Fruit fly (Drosophila melanogaster) whole organism, embryonic: ENCODE data around the gene ppk7.

ENCODE experiments used
- CG10431 ChIP-seq: fragments of 200-800 bp; sonication (Bioruptor generic); optimal IDR thresholded peaks from 3 replicates; lab custom pipeline; 2018; ENCODE audit warnings: missing biosample characterization, mild to moderate bottlenecking, missing genetic modification characterization
- CG10959 ChIP-seq: fragments of 200-800 bp; sonication (Bioruptor generic); IDR thresholded peaks from 2 replicates; pipeline ENCODE4 v1.3.6; 2022; ENCODE audit warnings: missing biosample characterization, missing genetic modification characterization
- CG12219 ChIP-seq: fragments of 200-800 bp; sonication (Bioruptor generic); optimal IDR thresholded peaks from 3 replicates; lab custom pipeline; 2018; ENCODE audit warnings: missing biosample characterization, mild to moderate bottlenecking, missing genetic modification characterization
- CG13287 ChIP-seq: fragments of 200-800 bp; sonication (Bioruptor generic); IDR thresholded peaks from 2 replicates; pipeline ENCODE4 v1.3.6; 2022; ENCODE audit warnings: missing biosample characterization, missing genetic modification characterization; ENCODE audit not compliant: partially characterized antibody
- CG13894 ChIP-seq: fragments of 200-800 bp; sonication (Bioruptor generic); optimal IDR thresholded peaks from 3 replicates; lab custom pipeline; 2018; ENCODE audit warnings: missing biosample characterization, mild to moderate bottlenecking, missing genetic modification characterization, moderate library complexity
- CG14441 ChIP-seq: fragments of 200-800 bp; sonication (Bioruptor generic); IDR thresholded peaks from 2 replicates; pipeline ENCODE4 v1.3.6; 2022; ENCODE audit warnings: missing biosample characterization, missing genetic modification characterization
- CG14965 ChIP-seq: fragments of 200-800 bp; sonication (Bioruptor generic); optimal IDR thresholded peaks from 2 replicates; lab custom pipeline; 2016; ENCODE audit warnings: missing biosample characterization, missing genetic modification characterization, borderline replicate concordance
- CG17328 ChIP-seq: fragments of 200-800 bp; sonication (Bioruptor generic); IDR thresholded peaks from 2 replicates; pipeline ENCODE4 v1.3.6; 2022; ENCODE audit warnings: missing biosample characterization, missing genetic modification characterization
- CG17612 ChIP-seq: fragments of 200-800 bp; sonication (Bioruptor generic); IDR thresholded peaks from 2 replicates; pipeline ENCODE4 v1.3.6; 2022; ENCODE audit warnings: missing biosample characterization, missing genetic modification characterization
- CG17912 ChIP-seq: fragments of 200-800 bp; sonication (Bioruptor generic); optimal IDR thresholded peaks from 2 replicates; lab custom pipeline; 2018; ENCODE audit warnings: missing biosample characterization, mild to moderate bottlenecking, missing genetic modification characterization
- CG1792 ChIP-seq: fragments of 200-800 bp; sonication (Bioruptor generic); optimal IDR thresholded peaks from 2 replicates; lab custom pipeline; 2016; ENCODE audit warnings: missing biosample characterization, missing genetic modification characterization
- CG34224 ChIP-seq: fragments of 200-800 bp; sonication (Bioruptor generic); IDR thresholded peaks from 3 replicates; pipeline ENCODE4 v1.3.6; 2022; ENCODE audit warnings: missing biosample characterization, missing genetic modification characterization; ENCODE audit not compliant: partially characterized antibody
- CG34422 ChIP-seq: fragments of 200-800 bp; sonication (Bioruptor generic); IDR thresholded peaks from 3 replicates; pipeline ENCODE4 v1.3.6; 2022; ENCODE audit warnings: missing biosample characterization, missing genetic modification characterization
- CG42726 ChIP-seq: fragments of 200-800 bp; sonication (Bioruptor generic); IDR thresholded peaks from 2 replicates; pipeline ENCODE4 v1.3.6; 2022; ENCODE audit warnings: missing biosample characterization, missing genetic modification characterization; ENCODE audit not compliant: partially characterized antibody
- CG4730 ChIP-seq: fragments of 200-800 bp; sonication (Bioruptor generic); IDR thresholded peaks from 2 replicates; pipeline ENCODE4 v1.3.6; 2022; ENCODE audit warnings: missing biosample characterization, missing genetic modification characterization
- CG5180 ChIP-seq: fragments of 200-800 bp; sonication (Bioruptor generic); optimal IDR thresholded peaks from 3 replicates; lab custom pipeline; 2017; ENCODE audit warnings: missing biosample characterization, missing genetic modification characterization, mild to moderate bottlenecking, moderate library complexity, missing genetic modification reagents
- CG6654 ChIP-seq: fragments of 200-800 bp; sonication (Bioruptor generic); optimal IDR thresholded peaks from 2 replicates; lab custom pipeline; 2017; ENCODE audit warnings: missing biosample characterization, mild to moderate bottlenecking, missing genetic modification characterization
- CG7372 ChIP-seq: fragments of 200-800 bp; sonication (Bioruptor generic); IDR thresholded peaks from 2 replicates; pipeline ENCODE4 v1.3.6; 2022; ENCODE audit warnings: missing biosample characterization, missing genetic modification characterization
- CG7786 ChIP-seq: fragments of 200-800 bp; sonication (Bioruptor generic); optimal IDR thresholded peaks from 2 replicates; lab custom pipeline; 2016; ENCODE audit warnings: missing biosample characterization, missing genetic modification characterization
- CG7987 ChIP-seq: fragments of 200-800 bp; sonication (Bioruptor generic); optimal IDR thresholded peaks from 2 replicates; lab custom pipeline; 2018; ENCODE audit warnings: missing biosample characterization, mild to moderate bottlenecking, missing genetic modification characterization, moderate library complexity
- CG8290 ChIP-seq, 3 experiments: fragments of 200-800 bp; sonication (Bioruptor generic); optimal IDR thresholded peaks; 2 replicates each; lab custom pipeline; 2016 to 2019; ENCODE audit warnings: missing biosample characterization in 3 of 3, missing genetic modification characterization in 3 of 3, mild to moderate bottlenecking in 2 of 3, moderate library complexity in 1 of 3
- CG8359 ChIP-seq: fragments of 200-800 bp; sonication (Bioruptor generic); optimal IDR thresholded peaks from 2 replicates; lab custom pipeline; 2017; ENCODE audit warnings: missing biosample characterization, mild to moderate bottlenecking, missing genetic modification characterization, borderline replicate concordance
- CG8765 ChIP-seq: fragments of 200-800 bp; sonication (Bioruptor generic); IDR thresholded peaks from 2 replicates; pipeline ENCODE4 v1.3.6; 2022; ENCODE audit warnings: missing biosample characterization, missing genetic modification characterization
- CTCF ChIP-seq: fragments of 200-800 bp; sonication (Bioruptor generic); optimal IDR thresholded peaks from 2 replicates; lab custom pipeline; 2017; ENCODE audit warnings: missing biosample characterization, mild to moderate bottlenecking, missing genetic modification characterization, moderate library complexity
- CoRest ChIP-seq: fragments of 200-800 bp; sonication (Bioruptor generic); optimal IDR thresholded peaks from 3 replicates; lab custom pipeline; 2018; ENCODE audit warnings: missing biosample characterization, mild to moderate bottlenecking, missing genetic modification characterization, moderate library complexity
- Dbx ChIP-seq: fragments of 200-800 bp; sonication (Bioruptor generic); IDR thresholded peaks from 3 replicates; pipeline ENCODE4 v1.3.6; 2022; ENCODE audit warnings: missing biosample characterization, missing genetic modification characterization
- Doc2 ChIP-seq: fragments of 200-800 bp; sonication (Bioruptor generic); IDR thresholded peaks from 2 replicates; pipeline ENCODE4 v1.3.6; 2022; ENCODE audit warnings: missing biosample characterization, missing genetic modification characterization
- Dref ChIP-seq: fragments of 200-800 bp; sonication (Bioruptor generic); IDR thresholded peaks from 2 replicates; pipeline ENCODE4 v1.3.6; 2022; ENCODE audit warnings: missing biosample characterization, missing genetic modification characterization
- E2f2 ChIP-seq: fragments of 200-800 bp; sonication (Bioruptor generic); IDR thresholded peaks from 2 replicates; pipeline ENCODE4 v1.3.6; 2022; ENCODE audit warnings: missing biosample characterization, missing genetic modification characterization
- Fer2 ChIP-seq: fragments of 200-800 bp; sonication (Bioruptor generic); optimal IDR thresholded peaks from 2 replicates; lab custom pipeline; 2018; ENCODE audit warnings: missing biosample characterization, mild to moderate bottlenecking, missing genetic modification characterization, moderate library complexity
- Jarid2 ChIP-seq: fragments of 200-800 bp; sonication (Bioruptor generic); optimal IDR thresholded peaks from 3 replicates; lab custom pipeline; 2017; ENCODE audit warnings: mild to moderate bottlenecking, missing biosample characterization, missing genetic modification reagents, missing genetic modification characterization
- Med ChIP-seq: fragments of 200-800 bp; sonication (Bioruptor generic); peaks from one replicate; lab custom pipeline; 2016; ENCODE audit warnings: missing biosample characterization, missing genetic modification characterization, mild to moderate bottlenecking, inconsistent platforms, moderate library complexity
- Meics ChIP-seq: fragments of 200-800 bp; sonication (Bioruptor generic); optimal IDR thresholded peaks from 2 replicates; lab custom pipeline; 2017; ENCODE audit warnings: missing biosample characterization, mild to moderate bottlenecking, missing genetic modification characterization
- bowl ChIP-seq: fragments of 200-800 bp; sonication (Bioruptor generic); IDR thresholded peaks from 2 replicates; pipeline ENCODE4 v1.3.6; 2022; ENCODE audit warnings: missing biosample characterization, missing genetic modification characterization
- crc ChIP-seq: fragments of 200-800 bp; sonication (Bioruptor generic); optimal IDR thresholded peaks from 2 replicates; lab custom pipeline; 2016; ENCODE audit warnings: missing biosample characterization, missing genetic modification characterization
- en ChIP-seq: fragments of 200-800 bp; sonication (Bioruptor generic); optimal IDR thresholded peaks from 2 replicates; lab custom pipeline; 2016; ENCODE audit warnings: missing biosample characterization, missing genetic modification characterization
- esg ChIP-seq: fragments of 200-800 bp; sonication (Bioruptor generic); conservative IDR thresholded peaks from 2 replicates; pipeline ENCODE4 v1.3.6; 2022; ENCODE audit warnings: missing biosample characterization, missing genetic modification characterization
- exex ChIP-seq: fragments of 200-800 bp; sonication (Bioruptor generic); optimal IDR thresholded peaks from 4 replicates; lab custom pipeline; 2018; ENCODE audit warnings: missing biosample characterization, mild to moderate bottlenecking, missing genetic modification characterization, moderate library complexity
- fru ChIP-seq: fragments of >200 bp; optimal IDR thresholded peaks from 2 replicates; lab custom pipeline; 2017
- hth ChIP-seq: fragments of >200 bp; optimal IDR thresholded peaks from 2 replicates; lab custom pipeline; 2017; ENCODE audit warnings: inconsistent platforms
- onecut ChIP-seq: fragments of 200-800 bp; sonication (Bioruptor generic); IDR thresholded peaks from 2 replicates; pipeline ENCODE4 v1.3.6; 2022; ENCODE audit warnings: missing biosample characterization, missing genetic modification characterization
- pan ChIP-seq, 4 experiments: fragments of >200 bp in 3 of 4; fragments of 200-800 bp in 1 of 4; sonication (Bioruptor generic) in 1 of 4; optimal IDR thresholded peaks in 3 of 4; IDR thresholded peaks in 1 of 4; 2 replicates each; pipeline versions ENCODE4 v1.3.6 to Lab custom; 2017 to 2022; ENCODE audit warnings: missing biosample characterization in 2 of 4, missing genetic modification characterization in 2 of 4, mixed read lengths in 1 of 4
- peb ChIP-seq: fragments of 200-800 bp; sonication (Bioruptor generic); IDR thresholded peaks from 2 replicates; pipeline ENCODE4 v1.3.6; 2022; ENCODE audit warnings: missing biosample characterization, missing genetic modification characterization
- pfk ChIP-seq: fragments of 200-800 bp; sonication (Bioruptor generic); optimal IDR thresholded peaks from 2 replicates; lab custom pipeline; 2018; ENCODE audit warnings: missing biosample characterization, mild to moderate bottlenecking, missing genetic modification characterization, moderate library complexity
- schlank ChIP-seq: fragments of 200-800 bp; sonication (Bioruptor generic); optimal IDR thresholded peaks from 2 replicates; lab custom pipeline; 2018; ENCODE audit warnings: missing biosample characterization, mild to moderate bottlenecking, missing genetic modification characterization
- sqz ChIP-seq: fragments of 200-800 bp; sonication (Bioruptor generic); optimal IDR thresholded peaks from 3 replicates; lab custom pipeline; 2018; ENCODE audit warnings: missing biosample characterization, mild to moderate bottlenecking, missing genetic modification characterization
- trem ChIP-seq: fragments of 200-800 bp; optimal IDR thresholded peaks from 3 replicates; lab custom pipeline; 2019; ENCODE audit warnings: missing biosample characterization, mild to moderate bottlenecking, missing genetic modification characterization, moderate library complexity

The ppk7 gene

DNA sequence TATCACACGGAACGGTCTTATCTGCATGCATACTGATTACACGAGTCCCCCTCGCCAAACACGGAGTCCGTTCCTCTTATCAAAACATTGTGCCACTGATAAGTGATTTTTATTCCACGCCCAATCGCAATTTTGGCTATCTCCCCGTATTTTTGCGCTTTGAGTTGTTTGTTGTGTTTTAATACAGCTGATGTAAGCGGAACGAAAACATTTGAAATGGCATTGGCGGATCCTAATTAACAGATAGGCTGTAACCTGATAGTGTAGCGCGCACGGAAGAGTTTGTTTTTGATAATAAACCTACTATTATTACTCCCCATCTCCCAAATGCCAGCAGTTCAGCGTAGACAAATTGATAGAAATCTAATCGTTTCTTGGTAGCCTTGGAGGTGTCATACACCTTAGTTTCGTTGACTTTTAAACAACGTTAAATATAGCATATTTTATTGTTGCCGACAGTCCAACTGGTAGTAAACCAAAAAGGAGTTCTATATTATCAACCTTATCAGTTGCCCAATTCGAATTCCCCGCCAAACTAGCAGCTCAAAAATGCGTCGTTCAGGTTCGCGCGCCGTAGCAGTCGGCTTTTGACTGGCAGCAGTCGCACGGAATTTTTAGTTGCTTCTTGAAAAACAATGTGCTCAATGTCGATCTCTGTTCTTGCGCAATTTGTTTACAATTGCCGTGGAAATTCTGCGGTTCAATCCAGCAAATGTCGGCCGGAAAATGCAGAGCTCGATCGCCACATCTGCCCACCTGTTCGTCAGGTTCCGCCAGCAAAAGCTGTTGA, 10.9 kb downstream of the ppk7 start (continued):
- TF ChIP-seq CG17328 (peak; percentile 21; the same call in 1 of the 2 replicates), Jarid2 (peak; percentile 19), CG1792 (GFP tag; lab: Kevin White, UChicago) (peak; percentile 7), bowl (GFP tag; lab: Robert Waterston, UW) (0 out of 2 replicates have a peak, but pooled peaks have one; percentile 12), CG17912 (GFP tag; lab: Kevin White, UChicago) (peak; percentile 65), esg (no peak), CG13287 (GFP tag; lab: Robert Waterston, UW) (peak; percentile 11; the same call in 1 of the 2 replicates), CTCF (GFP tag; lab: Kevin White, UChicago) (peak; percentile 31), sqz (GFP tag; lab: Kevin White, UChicago) (no peak), CoRest (peak; percentile 34), E2f2 (peak; percentile 99), trem (tag; lab: Kevin White, UChicago) (peak; percentile 16), CG8765 (GFP tag; lab: Robert Waterston, UW) (0 out of 2 replicates have a peak, but pooled peaks have one; percentile 16), CG5180 (GFP tag; lab: Kevin White, UChicago) (no peak), schlank (tag; lab: Kevin White, UChicago) (no peak), CG7987 (no peak), CG6654 (GFP tag; lab: Kevin White, UChicago) (no peak), CG10431 (GFP tag; lab: Kevin White, UChicago) (no peak), Dref (peak; percentile 44), Med (peak; percentile 86), Dbx (GFP tag; lab: Robert Waterston, UW) (peak; percentile 48; the same call in 1 of the 3 replicates), CG13894 (tag; lab: Kevin White, UChicago) (no peak), CG14441 (peak; percentile 43; the same call in 1 of the 2 replicates), peb (GFP tag; lab: Robert Waterston, UW) (no peak), Meics (peak; percentile 5), pfk (GFP tag; lab: Kevin White, UChicago) (peak; percentile 13), crc (GFP tag; lab: Kevin White, UChicago) (no peak), CG8290 (GFP tag; optimal IDR thresholded peaks at IDR 0.05; lab: Kevin White, UChicago) (no peak), CG8290 (tag; optimal IDR thresholded peaks at IDR 0.05; lab: Kevin White, UChicago) (peak in 1 of 2 experiments; percentile 56), Fer2 (tag; lab: Kevin White, UChicago) (no peak), CG4730 (GFP tag; lab: Robert Waterston, UW) (no peak), CG12219 (no peak), CG34224 (GFP tag; lab: Robert Waterston, UW) (no peak)

DNA sequence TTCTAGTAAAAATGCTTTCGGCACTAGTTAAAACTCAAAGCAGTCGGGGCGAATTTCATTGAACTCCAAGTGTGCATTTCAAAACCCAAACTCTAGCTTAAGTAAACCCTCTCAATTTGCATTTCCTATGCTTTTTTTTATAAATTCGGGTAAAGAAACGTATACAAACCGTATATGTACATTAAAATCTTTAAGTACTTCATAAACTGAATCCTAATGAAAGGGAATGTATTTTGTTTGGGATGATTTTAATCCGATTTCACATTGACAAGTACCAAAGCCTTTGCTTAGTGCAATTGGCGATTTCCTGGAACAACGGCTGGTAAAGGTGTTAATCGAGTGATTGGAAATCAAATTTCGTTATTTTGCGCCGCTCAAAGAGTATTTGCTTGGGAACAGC, 12.9 kb downstream of the ppk7 start:
- TF ChIP-seq exex (tag; lab: Kevin White, UChicago) = no peak
- no peak for TF ChIP-seq CG7786 (GFP tag; lab: Kevin White, UChicago)
- no peak for TF ChIP-seq CG8359 (GFP tag; lab: Kevin White, UChicago)
- TF ChIP-seq CG14965 (GFP tag; lab: Kevin White, UChicago) = no peak
- TF ChIP-seq en (GFP tag; lab: Kevin White, UChicago) = no peak
- no peak for TF ChIP-seq hth (lab: Kevin White, UChicago)
- no peak for TF ChIP-seq CG7372 (GFP tag; lab: Robert Waterston, UW)
- no peak for TF ChIP-seq onecut (GFP tag; lab: Robert Waterston, UW)
- no peak for TF ChIP-seq CG34422
- no peak for TF ChIP-seq CG17612 (GFP tag; lab: Robert Waterston, UW)
- TF ChIP-seq fru = no peak
- TF ChIP-seq CG42726 = no peak
- TF ChIP-seq CG10959 = no peak
- TF ChIP-seq pan (optimal IDR thresholded peaks at IDR 0.05; lab: Kevin White, UChicago) = no peak
- no peak for TF ChIP-seq pan (GFP tag; optimal IDR thresholded peaks at IDR 0.05 in 1 of 2, IDR thresholded peaks at IDR 0.05 in 1 of 2)
- TF ChIP-seq Doc2 (GFP tag; lab: Robert Waterston, UW) = no peak
- TF ChIP-seq, all 482 proteins: peak for 0
